Fruit fly (Drosophila melanogaster): ENCODE results near the gene CG15531.

Gene CG15531

dm6 chr3R:30205946-30206345, 9.9 kb upstream of the CG15531 start:
- peak; percentile 25 for TF ChIP-seq CG17801 (GFP tag; optimal IDR thresholded peaks at IDR 0.05; ENCODE audit: partially characterized antibody)

- no peak for TF ChIP-seq CG17801 (GFP tag; optimal IDR thresholded peaks at IDR 0.05; ENCODE audit: partially characterized antibody)
These were observed 8.1 kb upstream of the CG15531 start for dm6 chr3R:30204004-30204603.

DNA sequence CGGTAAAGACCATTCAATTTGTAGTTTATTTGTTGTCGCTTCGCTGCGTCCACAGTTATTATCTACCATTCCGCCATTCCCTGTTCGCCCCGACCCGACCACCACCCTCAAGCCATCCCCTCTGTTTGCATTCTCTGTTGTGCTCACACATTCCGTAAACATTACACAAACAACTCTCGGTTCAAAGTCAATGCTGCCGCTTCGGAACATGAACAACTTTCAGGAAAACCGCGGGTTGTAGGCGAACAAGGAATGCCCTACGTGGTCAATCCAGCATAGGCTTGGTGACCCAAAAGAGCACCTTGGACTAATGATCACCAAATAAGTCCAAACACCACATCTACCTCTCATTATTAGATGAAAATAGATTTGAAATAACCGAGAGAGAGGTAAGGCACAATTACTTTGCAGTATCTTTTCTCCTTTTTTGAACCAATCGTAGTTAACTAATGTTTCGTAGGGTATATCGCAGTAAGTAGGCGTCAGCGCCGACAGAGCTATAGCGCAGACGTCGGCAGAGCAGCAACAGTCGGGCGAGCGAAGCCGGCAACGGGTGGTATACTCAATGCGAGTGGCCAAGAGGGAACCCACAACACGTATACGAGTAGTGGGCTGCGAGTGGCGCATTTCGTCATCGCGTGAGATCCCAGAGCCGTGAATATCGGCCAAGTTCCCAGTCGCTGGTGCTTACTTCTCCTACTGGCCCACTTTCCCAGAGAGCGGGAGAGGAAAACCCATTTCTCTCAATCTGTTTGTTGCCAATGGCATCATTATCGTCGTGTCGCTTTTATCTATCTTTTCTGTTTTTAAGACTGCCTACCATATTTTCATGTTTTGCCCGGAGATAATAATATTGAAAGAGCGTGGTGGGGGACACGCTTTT, 7.3 kb upstream of the CG15531 start:
- TF ChIP-seq CG17801 (GFP tag; optimal IDR thresholded peaks at IDR 0.05; ENCODE audit: partially characterized antibody): peak; percentile 70

dm6 chr3R:30202898-30203103, 6.8 kb upstream of the CG15531 start, which contains the start of gene CG9743:
TSS of gene CG9743 (minus strand) at chr3R:30202998.
- no peak for TF ChIP-seq CG17801 (GFP tag; optimal IDR thresholded peaks at IDR 0.05; ENCODE audit: partially characterized antibody)

dm6 chr3R:30201064-30201463, 5.0 kb upstream of the CG15531 start:
- TF ChIP-seq CG17801 (GFP tag; optimal IDR thresholded peaks at IDR 0.05; ENCODE audit: partially characterized antibody): no peak

dm6 chr3R:30200091-30200698, 4.2 kb upstream of the CG15531 start:
- TF ChIP-seq CG17801 (GFP tag; optimal IDR thresholded peaks at IDR 0.05; ENCODE audit: partially characterized antibody): no peak

DNA sequence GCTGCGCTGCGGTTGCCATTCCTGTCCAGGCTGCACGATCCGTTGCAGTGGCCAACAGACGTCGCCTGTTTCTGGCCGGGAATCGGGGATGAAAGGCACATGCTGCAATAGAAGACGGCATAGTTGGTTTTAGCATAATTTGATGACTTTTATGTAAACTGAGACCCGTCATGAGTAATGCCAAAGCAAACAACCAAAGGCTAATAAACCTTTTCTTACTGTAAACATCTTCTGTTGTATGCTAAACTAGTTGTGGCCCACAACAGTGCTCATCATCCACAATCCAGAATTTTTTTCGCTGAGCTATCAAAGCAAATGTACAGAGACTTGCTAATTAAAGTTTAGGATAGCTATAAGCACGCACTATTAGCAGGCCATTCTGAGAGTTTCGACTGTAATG, 2.8 kb upstream of the CG15531 start:
- no peak for TF ChIP-seq CG17801 (GFP tag; optimal IDR thresholded peaks at IDR 0.05; ENCODE audit: partially characterized antibody)

DNA sequence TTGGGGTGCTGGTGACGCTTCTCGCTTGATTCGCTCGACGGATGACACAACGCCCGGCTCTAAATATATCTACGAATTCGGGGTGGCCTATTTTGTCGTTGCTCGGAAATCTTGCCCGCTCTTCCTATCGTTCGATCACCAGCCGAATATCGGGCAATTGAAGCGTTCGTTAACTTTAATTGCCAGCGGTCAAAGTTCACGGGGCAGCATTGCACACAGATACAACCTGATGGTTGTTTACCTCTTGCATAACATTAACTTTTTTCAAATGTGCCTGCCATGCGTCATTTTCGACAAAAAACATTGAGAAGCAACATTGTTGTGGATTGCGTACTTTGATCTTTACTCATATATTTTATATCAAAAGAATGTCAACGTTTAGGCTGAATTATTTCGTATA, 1.8 kb upstream of the CG15531 start:
- TF ChIP-seq CG17801 (GFP tag; optimal IDR thresholded peaks at IDR 0.05; ENCODE audit: partially characterized antibody): no peak

DNA sequence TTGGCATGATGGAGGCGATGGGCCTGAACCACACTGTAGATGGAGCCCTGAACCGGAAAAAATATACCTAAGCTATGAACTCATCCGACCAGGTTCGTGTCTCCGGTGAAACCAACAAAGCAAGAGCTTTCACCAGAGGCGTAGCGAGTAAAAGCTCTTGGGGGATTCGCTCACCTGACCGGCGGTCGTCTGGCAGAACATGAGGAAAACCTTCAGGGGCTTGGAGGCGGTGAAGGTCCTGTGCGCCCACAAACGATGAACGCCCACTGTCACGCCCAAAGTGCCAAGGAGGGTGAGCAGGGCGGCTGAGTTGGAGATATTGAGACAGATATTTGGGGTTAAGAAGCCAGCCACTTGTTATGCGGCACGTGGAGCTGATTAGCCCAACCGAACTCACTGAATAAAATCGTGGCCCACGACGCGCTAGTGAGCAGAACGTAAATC, 400 bp downstream of the CG15531 start:
- peak; percentile 59 for TF ChIP-seq CG17801 (GFP tag; optimal IDR thresholded peaks at IDR 0.05; ENCODE audit: partially characterized antibody)

DNA sequence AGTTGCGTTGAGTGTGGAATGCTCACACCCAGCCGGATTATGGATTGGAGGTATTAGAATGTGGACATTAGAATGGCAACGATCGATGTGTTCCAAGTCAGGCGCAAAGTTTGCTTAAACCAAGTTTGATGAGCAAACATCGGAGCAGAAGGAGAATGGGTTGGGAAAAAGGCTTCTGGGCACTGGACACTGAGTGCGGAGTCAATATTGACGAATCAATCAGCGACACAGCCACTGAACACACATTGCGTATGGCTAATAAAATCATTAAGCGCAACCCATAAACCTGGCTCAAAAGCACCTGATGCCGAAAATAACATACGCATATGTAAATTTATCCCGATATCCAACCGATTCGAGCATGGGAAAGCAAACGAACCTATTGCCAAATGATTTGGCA, 2.2 kb downstream of the CG15531 start:
- TF ChIP-seq CG17801 (GFP tag; optimal IDR thresholded peaks at IDR 0.05; ENCODE audit: partially characterized antibody): no peak

DNA sequence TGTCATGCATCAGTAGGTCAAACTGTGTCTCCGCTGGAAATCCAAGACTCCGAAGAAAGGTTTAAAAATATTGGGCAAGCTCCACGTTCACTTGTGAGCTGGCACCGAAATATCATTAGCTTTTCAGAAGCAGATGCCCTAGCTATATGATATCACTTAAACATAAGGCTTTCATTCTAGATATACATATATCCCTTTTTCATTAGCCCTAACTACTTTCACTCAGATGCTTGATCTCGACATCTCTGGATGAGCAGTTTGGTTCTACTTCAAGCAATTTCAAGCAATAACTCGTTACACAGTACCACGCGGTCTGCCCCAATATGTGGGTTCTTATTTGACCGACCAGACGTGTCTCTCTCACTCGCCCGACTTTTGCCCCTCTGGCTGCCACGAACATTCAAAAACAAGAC, 4.6 kb downstream of the CG15531 start:
- peak; percentile 45 for TF ChIP-seq CG17801 (GFP tag; optimal IDR thresholded peaks at IDR 0.05; ENCODE audit: partially characterized antibody)

- TF ChIP-seq CG17801 (GFP tag; optimal IDR thresholded peaks at IDR 0.05; ENCODE audit: partially characterized antibody): no peak
These were observed 5.0 kb downstream of the CG15531 start, which contains the start of gene CG9747 for dm6 chr3R:30191047-30191446. TSS of gene CG9747 (minus strand) at chr3R:30191252.

- TF ChIP-seq CG17801 (GFP tag; optimal IDR thresholded peaks at IDR 0.05; ENCODE audit: partially characterized antibody): no peak
These were observed 6.2 kb downstream of the CG15531 start for dm6 chr3R:30189836-30190235.

DNA sequence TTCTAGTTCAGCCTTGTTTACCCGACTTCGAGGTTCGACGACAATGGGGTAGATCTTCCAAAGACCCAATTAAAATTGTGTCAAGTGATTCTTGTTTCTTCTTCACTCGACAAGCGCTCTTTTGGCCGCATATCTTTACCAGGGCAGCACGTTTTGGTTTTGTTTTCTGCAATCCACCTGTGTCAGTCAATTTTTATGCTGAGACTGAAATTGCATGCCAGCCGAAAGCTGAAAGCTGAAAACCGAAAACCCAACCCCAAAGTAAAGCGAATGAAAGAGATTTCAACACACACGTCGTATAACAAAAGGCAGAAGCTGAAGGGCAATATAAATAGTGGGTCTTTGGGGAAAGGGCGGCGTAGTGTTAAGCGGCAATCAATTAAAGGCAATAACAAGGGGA, 6.6 kb downstream of the CG15531 start:
- peak; percentile 14 for TF ChIP-seq CG17801 (GFP tag; optimal IDR thresholded peaks at IDR 0.05; ENCODE audit: partially characterized antibody)

DNA sequence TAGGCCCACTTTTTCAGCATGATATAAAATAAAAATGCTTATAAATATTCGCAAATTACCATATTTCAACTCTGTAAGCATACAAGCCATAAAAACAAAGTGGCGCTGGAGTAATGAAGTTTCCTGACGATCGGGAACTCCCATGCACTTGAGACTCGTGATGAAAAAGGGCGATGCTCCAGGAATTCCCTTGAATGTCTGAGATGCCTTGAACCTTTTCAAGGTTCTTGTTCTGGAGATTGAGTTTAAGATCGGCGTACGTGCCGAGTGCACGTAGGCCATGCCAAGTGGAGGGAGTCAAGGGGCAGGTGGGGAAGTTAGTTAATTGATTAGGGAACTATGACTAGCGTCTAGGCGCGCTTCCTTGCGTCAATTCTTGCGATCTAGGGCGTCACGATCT, 12.2 kb downstream of the CG15531 start:
- no peak for TF ChIP-seq CG17801 (GFP tag; optimal IDR thresholded peaks at IDR 0.05; ENCODE audit: partially characterized antibody)

DNA sequence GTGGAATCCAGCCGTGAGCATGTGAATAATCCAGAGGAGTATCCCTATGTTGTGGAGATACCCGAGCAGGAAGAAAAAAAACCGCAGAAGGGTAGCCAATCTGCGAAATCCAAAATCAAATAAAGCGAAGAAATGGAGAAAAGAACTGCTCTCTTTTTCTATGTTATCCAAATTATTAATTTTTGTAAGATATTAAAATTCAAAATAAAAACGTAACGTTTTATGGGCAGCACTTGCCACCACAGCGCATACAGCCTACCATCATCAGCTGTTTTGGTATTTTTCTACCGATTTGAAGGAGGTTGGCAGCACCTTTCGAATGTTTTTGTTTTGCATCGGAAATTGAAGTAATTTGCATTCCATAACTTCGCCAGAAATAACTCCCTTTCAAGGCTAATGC, 16.1 kb downstream of the CG15531 start, which contains the start of gene Bet5:
Gene Bet5, plus strand, starts transcription at position 299 of the 400 bp plus-strand sequence.
- TF ChIP-seq CG17801 (GFP tag; optimal IDR thresholded peaks at IDR 0.05; ENCODE audit: partially characterized antibody): no peak
